Worm (Caenorhabditis elegans): ENCODE data around the gene dot-1.5.

Gene dot-1.5

ce11 chrX:1964411-1964810 is 47.1 kb downstream of the dot-1.5 start:
- TF ChIP-seq che-1 (tag; optimal IDR thresholded peaks at IDR 0.05) (no peak), sox-4 (tag; optimal IDR thresholded peaks at IDR 0.05) (no peak), elt-4 (tag; optimal IDR thresholded peaks at IDR 0.05) (no peak), fkh-10 (GFP tag; optimal IDR thresholded peaks at IDR 0.05) (no peak), fax-1 (tag; optimal IDR thresholded peaks at IDR 0.05) (no peak), ama-1 (optimal IDR thresholded peaks at IDR 0.05) (no peak), pag-3 (tag; optimal IDR thresholded peaks at IDR 0.05; ENCODE audit: borderline replicate concordance) (no peak), rnt-1 (tag; optimal IDR thresholded peaks at IDR 0.05) (no peak), npax-4 (tag; optimal IDR thresholded peaks at IDR 0.05) (no peak), sdc-2 (tag; optimal IDR thresholded peaks at IDR 0.05) (no peak), dmd-4 (tag; optimal IDR thresholded peaks at IDR 0.05; ENCODE audit: borderline replicate concordance) (no peak)

DNA sequence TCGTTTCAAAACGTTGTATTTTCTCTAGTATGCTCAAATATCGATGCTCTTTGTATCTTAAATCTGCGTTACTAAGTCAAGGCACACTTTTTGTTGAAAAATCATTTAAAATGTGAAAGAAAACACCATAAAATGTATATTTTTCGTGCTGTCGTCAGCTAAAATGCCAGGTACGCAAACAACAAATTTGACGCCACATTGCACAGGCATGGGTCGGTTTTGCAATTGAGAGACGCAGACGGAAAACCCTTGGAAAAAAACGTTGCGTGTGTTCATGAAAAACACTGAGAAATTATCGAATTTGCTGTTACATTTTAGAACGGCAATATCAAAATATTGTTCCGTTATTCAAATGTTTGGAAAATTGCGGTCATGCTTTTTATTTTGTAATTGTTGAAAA is 47.6 kb downstream of the dot-1.5 start:
- TF ChIP-seq nfya-1 (tag; optimal IDR thresholded peaks at IDR 0.05) (peak; percentile 30), sdc-2 (tag; optimal IDR thresholded peaks at IDR 0.05) (peak; percentile 77), fkh-6 (tag; optimal IDR thresholded peaks at IDR 0.05) (no peak), sox-2 (GFP tag; IDR thresholded peaks at IDR 0.05) (no peak)

Data from whole organism, late embryonic.